Worm (Caenorhabditis elegans): ENCODE results near the gene efr-3.

Gene efr-3

ce11 chrII:6292527-6292926 is 28.4 kb downstream of the efr-3 start, which contains the start of gene nyn-3:
TSS of gene nyn-3 (minus strand) at chrII:6292627.
- TF ChIP-seq drap-1 (GFP tag; optimal IDR thresholded peaks at IDR 0.05) = no peak
- no peak for TF ChIP-seq nhr-28 (tag; optimal IDR thresholded peaks at IDR 0.05)

ce11 chrII:6290047-6290582 is 30.8 kb downstream of the efr-3 start, which contains the start of gene upb-1:
TSS of gene upb-1 (minus strand) at chrII:6290097.
- TF ChIP-seq hlh-1 (tag; optimal IDR thresholded peaks at IDR 0.05) (peak; percentile 100), nhr-2 (tag; optimal IDR thresholded peaks at IDR 0.05) (no peak), mls-2 (tag; optimal IDR thresholded peaks at IDR 0.05) (no peak), unc-62 (GFP tag; optimal IDR thresholded peaks at IDR 0.05) (peak; percentile 90)

- TF ChIP-seq unc-39 (tag; optimal IDR thresholded peaks at IDR 0.05) (no peak), blmp-1 (tag; optimal IDR thresholded peaks at IDR 0.05) (no peak)
Observed at ce11 chrII:6288104-6288503, 32.9 kb downstream of the efr-3 start.

ce11 chrII:6286865-6287264 is 34.1 kb downstream of the efr-3 start, which contains the start of gene F13H8.6:
TSS of gene F13H8.6 (minus strand) at chrII:6286965.
- TF ChIP-seq blmp-1 (tag; optimal IDR thresholded peaks at IDR 0.05) = no peak
- TF ChIP-seq nhr-12 (tag; optimal IDR thresholded peaks at IDR 0.05) = no peak
- no peak for TF ChIP-seq cnd-1 (tag; optimal IDR thresholded peaks at IDR 0.05)

ce11 chrII:6283074-6283473 is 37.9 kb downstream of the efr-3 start, which contains the start of gene F13H8.1:
TSS of gene F13H8.1 (plus strand) at chrII:6283384.
- TF ChIP-seq hlh-1 (tag; optimal IDR thresholded peaks at IDR 0.05) = no peak
- TF ChIP-seq elt-3 (tag; optimal IDR thresholded peaks at IDR 0.05) = no peak
- no peak for TF ChIP-seq mep-1 (tag; optimal IDR thresholded peaks at IDR 0.05)
- TF ChIP-seq nhr-2 (tag; optimal IDR thresholded peaks at IDR 0.05) = no peak
- no peak for TF ChIP-seq zip-8 (tag; optimal IDR thresholded peaks at IDR 0.05)
- no peak for TF ChIP-seq ceh-43 (GFP tag; optimal IDR thresholded peaks at IDR 0.05)
- no peak for TF ChIP-seq bed-3 (GFP tag; optimal IDR thresholded peaks at IDR 0.05)

- TF ChIP-seq snpc-4 (tag; optimal IDR thresholded peaks at IDR 0.05) = no peak
- TF ChIP-seq ces-1 (GFP tag; optimal IDR thresholded peaks at IDR 0.05) = no peak
- TF ChIP-seq cnd-1 (tag; optimal IDR thresholded peaks at IDR 0.05) = no peak
- no peak for TF ChIP-seq nhr-28 (tag; optimal IDR thresholded peaks at IDR 0.05)
- TF ChIP-seq mep-1 (tag; optimal IDR thresholded peaks at IDR 0.05) = no peak
- TF ChIP-seq lin-32 (GFP tag; optimal IDR thresholded peaks at IDR 0.05) = no peak
- TF ChIP-seq drap-1 (GFP tag; optimal IDR thresholded peaks at IDR 0.05) = no peak
- TF ChIP-seq tbx-8 (GFP tag; optimal IDR thresholded peaks at IDR 0.05) = no peak
- no peak for TF ChIP-seq sem-2 (GFP tag; optimal IDR thresholded peaks at IDR 0.05)
- TF ChIP-seq mab-5 (tag; optimal IDR thresholded peaks at IDR 0.05) = no peak
- no peak for TF ChIP-seq unc-62 (GFP tag; optimal IDR thresholded peaks at IDR 0.05)
- no peak for TF ChIP-seq nhr-237 (tag; optimal IDR thresholded peaks at IDR 0.05)
- no peak for TF ChIP-seq bed-3 (GFP tag; optimal IDR thresholded peaks at IDR 0.05)
- no peak for TF ChIP-seq lin-13 (tag; optimal IDR thresholded peaks at IDR 0.05)
- TF ChIP-seq pha-4 (tag; optimal IDR thresholded peaks at IDR 0.05) = no peak
- no peak for TF ChIP-seq hlh-1 (tag; optimal IDR thresholded peaks at IDR 0.05)
- TF ChIP-seq mls-2 (tag; optimal IDR thresholded peaks at IDR 0.05) = no peak
- no peak for TF ChIP-seq ceh-39 (tag; optimal IDR thresholded peaks at IDR 0.05)
- no peak for TF ChIP-seq elt-3 (tag; optimal IDR thresholded peaks at IDR 0.05)
Observed at ce11 chrII:6281903-6282302, 39.1 kb downstream of the efr-3 start.

- TF ChIP-seq mls-2 (tag; optimal IDR thresholded peaks at IDR 0.05) (no peak), nhr-237 (tag; optimal IDR thresholded peaks at IDR 0.05) (no peak), cnd-1 (tag; optimal IDR thresholded peaks at IDR 0.05) (no peak), ceh-83 (GFP tag; optimal IDR thresholded peaks at IDR 0.05) (no peak), lin-13 (tag; optimal IDR thresholded peaks at IDR 0.05) (no peak), tbx-8 (GFP tag; optimal IDR thresholded peaks at IDR 0.05) (no peak), blmp-1 (tag; optimal IDR thresholded peaks at IDR 0.05) (no peak), sptf-1 (tag; optimal IDR thresholded peaks at IDR 0.05) (no peak)
Observed at ce11 chrII:6281002-6281401, 40.0 kb downstream of the efr-3 start, which contains the start of gene scly-1. TSS of gene scly-1 (minus strand) at chrII:6281102.

All from whole organism, mixed stage, embryonic.